Fruit fly (Drosophila melanogaster) whole organism, prepupa: ENCODE data around the gene CG14676.

ENCODE experiments used
- Blimp-1 ChIP-seq: fragments of 200-800 bp; sonication (Bioruptor generic); optimal IDR thresholded peaks from 3 replicates; lab custom pipeline; 2017; ENCODE audit warnings: missing biosample characterization, missing genetic modification characterization, mild to moderate bottlenecking, moderate library complexity, missing genetic modification reagents
- CG10631 ChIP-seq: fragments of 200-800 bp; sonication (Bioruptor generic); optimal IDR thresholded peaks from 2 replicates; lab custom pipeline; 2016; ENCODE audit warnings: missing biosample characterization, missing genetic modification characterization
- CG11762 ChIP-seq: fragments of 200-800 bp; sonication (Bioruptor generic); optimal IDR thresholded peaks from 3 replicates; lab custom pipeline; 2016; ENCODE audit warnings: missing biosample characterization, missing genetic modification characterization; ENCODE audit not compliant: insufficient read depth
- CG11902 ChIP-seq: fragments of 200-800 bp; sonication (Bioruptor generic); optimal IDR thresholded peaks from 3 replicates; lab custom pipeline; 2016; ENCODE audit warnings: missing biosample characterization, missing genetic modification characterization
- CG16779 ChIP-seq: fragments of 200-800 bp; sonication (Bioruptor generic); optimal IDR thresholded peaks from 3 replicates; lab custom pipeline; 2017; ENCODE audit warnings: missing biosample characterization, mild to moderate bottlenecking, missing genetic modification characterization
- CG3032 ChIP-seq: fragments of 200-800 bp; optimal IDR thresholded peaks from 2 replicates; lab custom pipeline; 2019; ENCODE audit warnings: missing biosample characterization, mild to moderate bottlenecking, missing genetic modification characterization, moderate library complexity
- CG31627 ChIP-seq: fragments of 200-800 bp; sonication (Bioruptor generic); optimal IDR thresholded peaks from 3 replicates; lab custom pipeline; 2016; ENCODE audit warnings: missing biosample characterization, missing genetic modification characterization
- CG34406 ChIP-seq: fragments of 200-800 bp; sonication (Bioruptor generic); optimal IDR thresholded peaks from 3 replicates; lab custom pipeline; 2016; ENCODE audit warnings: missing biosample characterization, missing genetic modification characterization
- CG3919 ChIP-seq: fragments of 200-800 bp; sonication (Bioruptor generic); optimal IDR thresholded peaks from 3 replicates; lab custom pipeline; 2016; ENCODE audit warnings: missing biosample characterization, missing genetic modification characterization
- CG6276 ChIP-seq: fragments of 200-800 bp; sonication (Bioruptor generic); optimal IDR thresholded peaks from 2 replicates; lab custom pipeline; 2017; ENCODE audit warnings: missing biosample characterization, mild to moderate bottlenecking, missing genetic modification characterization
- CG6792 ChIP-seq: fragments of 200-800 bp; sonication (Bioruptor generic); optimal IDR thresholded peaks from 3 replicates; lab custom pipeline; 2016; ENCODE audit warnings: missing biosample characterization, missing genetic modification characterization
- CG6808 ChIP-seq: fragments of 200-800 bp; sonication (Bioruptor generic); optimal IDR thresholded peaks from 3 replicates; lab custom pipeline; 2017; ENCODE audit warnings: missing biosample characterization, missing genetic modification characterization, mild to moderate bottlenecking, moderate library complexity, missing genetic modification reagents
- CG6854 ChIP-seq: fragments of 200-800 bp; sonication (Bioruptor generic); optimal IDR thresholded peaks from 2 replicates; lab custom pipeline; 2017; ENCODE audit warnings: missing biosample characterization, mild to moderate bottlenecking, missing genetic modification characterization
- CG7368 ChIP-seq: fragments of 200-800 bp; sonication (Bioruptor generic); optimal IDR thresholded peaks from 3 replicates; lab custom pipeline; 2016; ENCODE audit warnings: missing biosample characterization, missing genetic modification characterization
- CG8119 ChIP-seq: fragments of 200-800 bp; sonication (Bioruptor generic); IDR thresholded peaks from 3 replicates; pipeline ENCODE4 v1.3.6; 2022; ENCODE audit warnings: missing biosample characterization, missing genetic modification characterization
- CG8319 ChIP-seq: fragments of 200-800 bp; sonication (Bioruptor generic); optimal IDR thresholded peaks from 3 replicates; lab custom pipeline; 2016; ENCODE audit warnings: missing biosample characterization, missing genetic modification characterization
- CG8632 ChIP-seq: fragments of 200-800 bp; sonication (Bioruptor generic); optimal IDR thresholded peaks from 3 replicates; lab custom pipeline; 2016; ENCODE audit warnings: missing biosample characterization, missing genetic modification characterization
- Eip75B ChIP-seq: fragments of 200-800 bp; sonication (Bioruptor generic); optimal IDR thresholded peaks from 3 replicates; lab custom pipeline; 2016; ENCODE audit warnings: missing biosample characterization, missing genetic modification characterization
- Eip78C ChIP-seq: fragments of 200-800 bp; sonication (Bioruptor generic); peaks from one replicate; lab custom pipeline; 2016; ENCODE audit warnings: missing biosample characterization, missing genetic modification characterization
- Eip93F ChIP-seq: fragments of 200-800 bp; sonication (Bioruptor generic); optimal IDR thresholded peaks from 2 replicates; lab custom pipeline; 2016; ENCODE audit warnings: missing biosample characterization, mild to moderate bottlenecking, missing genetic modification characterization
- Ets21C ChIP-seq: fragments of 200-800 bp; sonication (Bioruptor generic); optimal IDR thresholded peaks from 3 replicates; lab custom pipeline; 2016; ENCODE audit warnings: missing biosample characterization, missing genetic modification characterization
- Ets96B ChIP-seq: fragments of 200-800 bp; optimal IDR thresholded peaks from 2 replicates; lab custom pipeline; 2019; ENCODE audit warnings: missing biosample characterization, mild to moderate bottlenecking, missing genetic modification characterization, moderate library complexity
- Gug ChIP-seq: fragments of 200-800 bp; sonication (Bioruptor generic); IDR thresholded peaks from 2 replicates; pipeline ENCODE4 v1.3.6; 2022; ENCODE audit warnings: missing biosample characterization, missing genetic modification characterization
- Hr39 ChIP-seq: fragments of 200-800 bp; sonication (Bioruptor generic); optimal IDR thresholded peaks from 2 replicates; lab custom pipeline; 2016; ENCODE audit warnings: missing biosample characterization, missing genetic modification characterization
- Hr4 ChIP-seq: fragments of 200-800 bp; sonication (Bioruptor generic); optimal IDR thresholded peaks from 3 replicates; lab custom pipeline; 2016; ENCODE audit warnings: missing biosample characterization, missing genetic modification characterization
- Lpt ChIP-seq: fragments of 200-800 bp; sonication (Bioruptor generic); optimal IDR thresholded peaks from 3 replicates; lab custom pipeline; 2016; ENCODE audit warnings: missing biosample characterization, missing genetic modification characterization
- Met ChIP-seq: fragments of 200-800 bp; sonication (Bioruptor generic); optimal IDR thresholded peaks from 3 replicates; lab custom pipeline; 2016; ENCODE audit warnings: missing biosample characterization, missing genetic modification characterization
- OdsH ChIP-seq: fragments of 200-800 bp; sonication (Bioruptor generic); optimal IDR thresholded peaks from 3 replicates; lab custom pipeline; 2016; ENCODE audit warnings: missing biosample characterization, missing genetic modification characterization
- Smox ChIP-seq: fragments of 200-800 bp; sonication (Bioruptor generic); optimal IDR thresholded peaks from 3 replicates; lab custom pipeline; 2016; ENCODE audit warnings: missing biosample characterization, missing genetic modification characterization
- Sox14 ChIP-seq: fragments of 200-800 bp; sonication (Bioruptor generic); optimal IDR thresholded peaks from 3 replicates; lab custom pipeline; 2016; ENCODE audit warnings: missing biosample characterization, missing genetic modification characterization
- Sox15 ChIP-seq: fragments of 200-800 bp; sonication (Bioruptor generic); optimal IDR thresholded peaks from 3 replicates; lab custom pipeline; 2016; ENCODE audit warnings: missing biosample characterization, missing genetic modification characterization
- achi ChIP-seq: fragments of 200-800 bp; sonication (Bioruptor generic); optimal IDR thresholded peaks from 3 replicates; lab custom pipeline; 2016; ENCODE audit warnings: missing biosample characterization, missing genetic modification characterization
- acj6 ChIP-seq: fragments of 200-800 bp; sonication (Bioruptor generic); optimal IDR thresholded peaks from 3 replicates; lab custom pipeline; 2016; ENCODE audit warnings: missing biosample characterization, missing genetic modification characterization
- cyc ChIP-seq: fragments of 200-800 bp; sonication (Bioruptor generic); optimal IDR thresholded peaks from 3 replicates; lab custom pipeline; 2016; ENCODE audit warnings: missing biosample characterization, missing genetic modification characterization
- dac ChIP-seq: fragments of 200-800 bp; sonication (Bioruptor generic); optimal IDR thresholded peaks from 2 replicates; lab custom pipeline; 2017; ENCODE audit warnings: missing biosample characterization, mild to moderate bottlenecking, missing genetic modification characterization
- dsx ChIP-seq: fragments of 200-800 bp; optimal IDR thresholded peaks from 3 replicates; lab custom pipeline; 2019; ENCODE audit warnings: missing biosample characterization, mild to moderate bottlenecking, missing genetic modification characterization, moderate library complexity; ENCODE audit not compliant: poor library complexity, severe bottlenecking
- eg ChIP-seq: fragments of 200-800 bp; sonication (Bioruptor generic); IDR thresholded peaks from 3 replicates; pipeline ENCODE4 v1.3.6; 2022; ENCODE audit warnings: missing biosample characterization, missing genetic modification characterization
- esn ChIP-seq: fragments of 200-800 bp; sonication (Bioruptor generic); optimal IDR thresholded peaks from 2 replicates; lab custom pipeline; 2016; ENCODE audit warnings: missing biosample characterization, mild to moderate bottlenecking, missing genetic modification characterization, moderate library complexity
- fd85E ChIP-seq: fragments of 200-800 bp; sonication (Bioruptor generic); optimal IDR thresholded peaks from 3 replicates; lab custom pipeline; 2016; ENCODE audit warnings: missing biosample characterization, missing genetic modification characterization
- fkh ChIP-seq: fragments of 200-800 bp; sonication (Bioruptor generic); optimal IDR thresholded peaks from 3 replicates; lab custom pipeline; 2017; ENCODE audit warnings: missing biosample characterization, mild to moderate bottlenecking, missing genetic modification characterization, moderate library complexity
- lz ChIP-seq: fragments of 200-800 bp; sonication (Bioruptor generic); optimal IDR thresholded peaks from 3 replicates; lab custom pipeline; 2016; ENCODE audit warnings: missing biosample characterization, missing genetic modification characterization
- pdm3 ChIP-seq: fragments of 200-800 bp; sonication (Bioruptor generic); optimal IDR thresholded peaks from 3 replicates; lab custom pipeline; 2016; ENCODE audit warnings: missing biosample characterization, missing genetic modification characterization
- salr ChIP-seq, 2 experiments: fragments of 200-800 bp; sonication (Bioruptor generic); optimal IDR thresholded peaks; 3 replicates each; lab custom pipeline; 2016 to 2018; ENCODE audit warnings: missing biosample characterization in 2 of 2, missing genetic modification characterization in 2 of 2, mild to moderate bottlenecking in 1 of 2
- spab ChIP-seq: fragments of 200-800 bp; sonication (Bioruptor generic); optimal IDR thresholded peaks from 2 replicates; lab custom pipeline; 2017; ENCODE audit warnings: missing biosample characterization, mild to moderate bottlenecking, missing genetic modification characterization, missing genetic modification reagents
- svp ChIP-seq: fragments of 200-800 bp; sonication (Bioruptor generic); peaks from one replicate; lab custom pipeline; 2016; ENCODE audit warnings: missing biosample characterization, missing genetic modification characterization
- topi ChIP-seq: fragments of 200-800 bp; sonication (Bioruptor generic); optimal IDR thresholded peaks from 3 replicates; lab custom pipeline; 2016; ENCODE audit warnings: missing biosample characterization, missing genetic modification characterization
- vri ChIP-seq: fragments of 200-800 bp; sonication (Bioruptor generic); optimal IDR thresholded peaks from 3 replicates; lab custom pipeline; 2016; ENCODE audit warnings: missing biosample characterization, mild to moderate bottlenecking, missing genetic modification characterization

CG14676 gene

DNA sequence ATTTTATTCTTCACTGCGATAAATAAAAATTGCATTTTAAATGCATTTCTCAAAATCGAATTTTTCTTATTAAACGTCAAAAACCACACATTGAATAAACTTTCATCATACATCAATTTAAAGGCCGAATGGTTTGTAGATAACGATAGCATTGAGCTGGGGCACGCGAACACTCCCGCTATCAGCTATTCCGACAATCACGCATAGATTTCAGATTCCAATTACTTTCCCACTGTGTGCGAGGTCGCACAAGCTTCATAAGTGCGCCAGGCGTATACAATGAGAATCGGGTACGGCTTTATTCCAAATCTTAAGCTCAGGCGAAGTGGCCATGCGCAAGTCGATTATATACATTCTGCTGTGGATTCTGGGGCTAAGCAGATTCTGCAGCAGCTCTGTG, 25.3 kb upstream of the CG14676 start, which contains the start of gene CG46303:
Gene CG46303 (plus strand): TSS at position 223 of the 400 bp plus-strand sequence.
- no peak for TF ChIP-seq Smox
- no peak for TF ChIP-seq svp (GFP tag; lab: Kevin White, UChicago)
- TF ChIP-seq Lpt (GFP tag; lab: Kevin White, UChicago), result no peak
- no peak for TF ChIP-seq Sox15 (GFP tag; lab: Kevin White, UChicago)
- no peak for TF ChIP-seq Sox14 (GFP tag; lab: Kevin White, UChicago)
- no peak for TF ChIP-seq CG6276 (GFP tag; lab: Kevin White, UChicago)
- TF ChIP-seq CG6854, result no peak
- TF ChIP-seq CG34406 (GFP tag; lab: Kevin White, UChicago), result no peak
- TF ChIP-seq CG3919, result no peak

DNA sequence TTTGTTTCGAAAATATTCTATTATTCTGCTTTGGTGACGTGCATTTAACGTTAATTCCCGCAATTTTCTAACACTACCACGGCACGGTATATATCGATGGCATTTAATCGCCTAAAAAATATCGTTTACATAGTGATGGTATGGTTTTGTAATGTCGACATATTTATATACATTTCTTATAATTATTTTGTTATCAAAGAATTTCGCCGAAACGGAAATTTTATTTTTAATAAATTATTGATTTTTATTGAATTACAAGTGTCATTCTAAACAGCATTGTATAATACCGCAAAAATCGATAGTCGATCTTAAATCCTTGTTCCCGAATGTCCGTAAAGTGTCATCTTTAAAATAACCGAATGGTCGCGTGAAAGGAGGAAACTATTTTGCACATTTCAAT, 22.6 kb upstream of the CG14676 start, which contains the start of the genes Sec20 and dgrn:
Gene Sec20 (minus strand): TSS at position 77 of the 400 bp plus-strand sequence.
Gene dgrn (plus strand): TSS at position 160 of the 400 bp plus-strand sequence.
- TF ChIP-seq CG7368 (GFP tag; lab: Kevin White, UChicago) (peak; percentile 44), Sox15 (GFP tag; lab: Kevin White, UChicago) (peak; percentile 29), CG10631 (GFP tag; lab: Kevin White, UChicago) (peak; percentile 65), Hr4 (peak; percentile 67), topi (GFP tag; lab: Kevin White, UChicago) (peak; percentile 64), fd85E (GFP tag; lab: Kevin White, UChicago) (no peak), vri (GFP tag; lab: Kevin White, UChicago) (peak; percentile 37), Eip75B (peak; percentile 50), eg (peak; percentile 44; the same call in 1 of the 3 replicates), Eip78C (peak; percentile 88), CG11762 (peak; percentile 19), Met (GFP tag; lab: Kevin White, UChicago) (peak; percentile 75), CG6276 (GFP tag; lab: Kevin White, UChicago) (no peak), CG6808 (peak; percentile 21), CG31627 (peak; percentile 60), CG8319 (GFP tag; lab: Kevin White, UChicago) (peak; percentile 43), Blimp-1 (GFP tag; lab: Kevin White, UChicago) (no peak), CG11902 (GFP tag; lab: Kevin White, UChicago) (peak; percentile 35), esn (GFP tag; lab: Kevin White, UChicago) (peak; percentile 78), CG34406 (GFP tag; lab: Kevin White, UChicago) (peak; percentile 60), cyc (peak; percentile 67), spab (GFP tag; lab: Kevin White, UChicago) (no peak), CG6792 (GFP tag; lab: Kevin White, UChicago) (peak; percentile 66), dsx (GFP tag; lab: Kevin White, UChicago) (peak; percentile 46), lz (GFP tag; lab: Kevin White, UChicago) (peak; percentile 66), Hr39 (GFP tag; lab: Kevin White, UChicago) (peak; percentile 53), CG3032 (tag; lab: Kevin White, UChicago) (peak; percentile 66), dac (no peak), salr (GFP tag; optimal IDR thresholded peaks at IDR 0.05; lab: Kevin White, UChicago) (no peak), pdm3 (GFP tag; lab: Kevin White, UChicago) (no peak), achi (GFP tag; lab: Kevin White, UChicago) (peak; percentile 70), Ets21C (GFP tag; lab: Kevin White, UChicago) (peak; percentile 51), Eip93F (peak; percentile 52), acj6 (peak; percentile 73), Sox14 (GFP tag; lab: Kevin White, UChicago) (peak; percentile 70), fkh (GFP tag; lab: Kevin White, UChicago) (no peak), svp (GFP tag; lab: Kevin White, UChicago) (peak; percentile 71), CG8119 (GFP tag; lab: Robert Waterston, UW) (no peak), CG16779 (tag; lab: Kevin White, UChicago) (no peak), Ets96B (tag; lab: Kevin White, UChicago) (peak; percentile 67), Gug (GFP tag; lab: Robert Waterston, UW) (0 out of 2 replicates have a peak, but pooled peaks have one; percentile 32), OdsH (GFP tag; lab: Kevin White, UChicago) (peak; percentile 74), CG8632 (peak; percentile 15)
